Fruit fly (Drosophila melanogaster): ENCODE data around the gene CG15172.

The CG15172 gene

DNA sequence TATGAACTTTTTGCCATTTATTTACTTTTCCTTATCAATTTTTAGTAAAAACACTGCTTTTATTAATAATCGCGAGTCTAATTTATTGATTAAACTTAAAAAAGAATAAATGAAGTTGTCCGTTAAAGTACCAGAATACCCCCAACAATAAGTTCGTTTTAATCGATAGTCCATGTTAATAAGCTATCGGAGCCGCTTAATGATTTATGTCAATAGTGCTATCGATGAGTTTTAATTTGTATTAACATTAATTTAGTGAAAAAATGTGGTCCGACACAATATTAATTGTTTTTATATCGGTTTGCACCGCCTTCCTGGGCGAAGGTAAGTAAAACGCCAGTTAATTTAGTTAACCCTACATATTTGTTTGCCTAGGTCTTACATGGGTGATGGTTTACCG lies 26.7 kb downstream of the CG15172 start, which contains the start of gene CG10470 (continued):
- TF ChIP-seq gt (GFP tag; IDR thresholded peaks at IDR 0.05) (no peak), CG10431 (GFP tag; optimal IDR thresholded peaks at IDR 0.05) (no peak), Sry-β (GFP tag; optimal IDR thresholded peaks at IDR 0.05) (no peak), her (GFP tag; optimal IDR thresholded peaks at IDR 0.05) (no peak), kni (GFP tag; optimal IDR thresholded peaks at IDR 0.05) (no peak), schlank (tag; optimal IDR thresholded peaks at IDR 0.05) (no peak), CG4854 (GFP tag; optimal IDR thresholded peaks at IDR 0.05) (no peak), Deaf1 (tag; optimal IDR thresholded peaks at IDR 0.05) (no peak), CG3281 (GFP tag; optimal IDR thresholded peaks at IDR 0.05) (no peak), eyg (GFP tag; optimal IDR thresholded peaks at IDR 0.05) (no peak), CG11695 (GFP tag; IDR thresholded peaks at IDR 0.05) (no peak), Bdp1 (GFP tag; optimal IDR thresholded peaks at IDR 0.05) (no peak), chn (GFP tag; optimal IDR thresholded peaks at IDR 0.05) (no peak), CG6175 (GFP tag; IDR thresholded peaks at IDR 0.05) (no peak), twi (tag; optimal IDR thresholded peaks at IDR 0.05) (no peak), salm (tag; optimal IDR thresholded peaks at IDR 0.05) (no peak), Xrp1 (GFP tag; IDR thresholded peaks at IDR 0.05) (0 out of 2 replicates have a peak, but pooled peaks have one; percentile 45), eve (GFP tag; optimal IDR thresholded peaks at IDR 0.05) (no peak), CG11247 (GFP tag; IDR thresholded peaks at IDR 0.05) (no peak), CG30020 (tag; optimal IDR thresholded peaks at IDR 0.05) (peak; percentile 47), Jarid2 (GFP tag; optimal IDR thresholded peaks at IDR 0.05) (no peak), Hr39 (optimal IDR thresholded peaks at IDR 0.05) (no peak), jigr1 (GFP tag; IDR thresholded peaks at IDR 0.05) (no peak), Drgx (GFP tag; IDR thresholded peaks at IDR 0.05) (no peak), CG2116 (GFP tag; optimal IDR thresholded peaks at IDR 0.05) (peak; percentile 68), CG11398 (GFP tag; optimal IDR thresholded peaks at IDR 0.05) (no peak), CG7745 (tag; optimal IDR thresholded peaks at IDR 0.05) (no peak), tgo (GFP tag; IDR thresholded peaks at IDR 0.05) (no peak), Fer3 (tag; optimal IDR thresholded peaks at IDR 0.05) (peak; percentile 28), HLH54F (GFP tag; optimal IDR thresholded peaks at IDR 0.05) (no peak), Bgb (GFP tag; IDR thresholded peaks at IDR 0.05; ENCODE audit: partially characterized antibody) (peak; percentile 79), Nf-YC (tag; optimal IDR thresholded peaks at IDR 0.05) (peak; percentile 19), CG2120 (GFP tag; optimal IDR thresholded peaks at IDR 0.05) (no peak), Xbp1 (GFP tag; optimal IDR thresholded peaks at IDR 0.05) (no peak), CG13296 (GFP tag; optimal IDR thresholded peaks at IDR 0.05) (no peak), CG16779 (GFP tag; IDR thresholded peaks at IDR 0.05) (no peak), CG7556 (GFP tag; optimal IDR thresholded peaks at IDR 0.05) (no peak), CG2202 (tag; optimal IDR thresholded peaks at IDR 0.05) (no peak), Eip74EF (GFP tag; optimal IDR thresholded peaks at IDR 0.05) (no peak), dpn (GFP tag; optimal IDR thresholded peaks at IDR 0.05) (no peak), Usf (GFP tag; optimal IDR thresholded peaks at IDR 0.05) (no peak), CG5245 (GFP tag; optimal IDR thresholded peaks at IDR 0.05) (no peak), CG15011 (GFP tag; optimal IDR thresholded peaks at IDR 0.05) (no peak), CG13624 (GFP tag; optimal IDR thresholded peaks at IDR 0.05) (no peak), nerfin-2 (GFP tag; IDR thresholded peaks at IDR 0.05; ENCODE audit: partially characterized antibody) (peak; percentile 80), chinmo (GFP tag; IDR thresholded peaks at IDR 0.05; ENCODE audit: partially characterized antibody) (peak; percentile 84; the same call in 2 of the 4 replicates), CG3065 (GFP tag; optimal IDR thresholded peaks at IDR 0.05) (no peak), CG4328 (GFP tag; optimal IDR thresholded peaks at IDR 0.05) (no peak), Lpt (GFP tag; optimal IDR thresholded peaks at IDR 0.05) (no peak), slou (GFP tag; optimal IDR thresholded peaks at IDR 0.05) (no peak), cato (GFP tag; optimal IDR thresholded peaks at IDR 0.05; ENCODE audit: borderline replicate concordance) (no peak), Meics (GFP tag; optimal IDR thresholded peaks at IDR 0.05) (no peak)
